Worm (Caenorhabditis elegans): ENCODE data around the gene C14B9.3.

- TF ChIP-seq ama-1 (optimal IDR thresholded peaks at IDR 0.05) (no peak), ceh-82 (tag; optimal IDR thresholded peaks at IDR 0.05) (no peak), unc-62 (GFP tag; optimal IDR thresholded peaks at IDR 0.05) (no peak), ztf-11 (tag; optimal IDR thresholded peaks at IDR 0.05) (no peak), fos-1 (tag; optimal IDR thresholded peaks at IDR 0.05) (no peak), F13H6.1 (tag; optimal IDR thresholded peaks at IDR 0.05) (no peak), egl-27 (tag; optimal IDR thresholded peaks at IDR 0.05) (no peak), R02D3.7 (tag; optimal IDR thresholded peaks at IDR 0.05) (no peak), nhr-10 (tag; optimal IDR thresholded peaks at IDR 0.05) (no peak), C34F6.9 (tag; optimal IDR thresholded peaks at IDR 0.05) (no peak), elt-1 (tag; optimal IDR thresholded peaks at IDR 0.05) (no peak), zag-1 (tag; optimal IDR thresholded peaks at IDR 0.05) (no peak), nhr-25 (tag; optimal IDR thresholded peaks at IDR 0.05) (no peak)
These were observed 44.9 kb upstream of the C14B9.3 start for ce11 chrIII:8063659-8064058.
